Fruit fly (Drosophila melanogaster) whole organism, adult: ENCODE results near the gene CG42820.

ENCODE experiments used
- Clk ChIP-seq: fragments of 200-800 bp; sonication (Bioruptor generic); optimal IDR thresholded peaks from 2 replicates; lab custom pipeline; 2017; ENCODE audit warnings: missing biosample characterization, missing genetic modification characterization
- Crg-1 ChIP-seq: fragments of 200-800 bp; sonication (Bioruptor generic); optimal IDR thresholded peaks from 2 replicates; lab custom pipeline; 2016; ENCODE audit warnings: missing biosample characterization, missing genetic modification characterization
- Hr96 ChIP-seq: fragments of 200-800 bp; sonication (Bioruptor generic); optimal IDR thresholded peaks from 2 replicates; lab custom pipeline; 2016; ENCODE audit warnings: missing biosample characterization, missing genetic modification characterization
- tj ChIP-seq: fragments of 200-800 bp; sonication (Bioruptor generic); optimal IDR thresholded peaks from 3 replicates; lab custom pipeline; 2017; ENCODE audit warnings: missing biosample characterization, mild to moderate bottlenecking, missing genetic modification characterization, moderate library complexity

DNA sequence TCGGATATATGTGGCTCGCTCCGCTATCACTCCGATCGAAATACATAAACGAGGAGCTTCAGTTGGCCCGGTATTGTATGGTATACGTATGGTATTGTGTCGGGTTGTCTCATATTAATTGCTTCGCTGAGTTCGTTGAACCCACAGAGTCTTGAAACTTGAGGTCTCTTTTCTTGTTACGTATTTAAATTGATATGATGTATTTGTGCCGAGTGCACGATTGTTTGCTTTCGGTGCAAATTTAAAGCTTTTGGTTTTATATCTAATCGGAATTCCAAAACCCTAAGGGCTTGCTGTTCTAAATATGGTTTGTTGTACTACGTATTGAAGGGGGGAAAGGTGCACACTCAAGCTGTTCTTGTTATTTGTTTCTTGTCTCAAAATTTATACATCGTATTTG, 33.0 kb upstream of the CG42820 start:
- no peak for TF ChIP-seq Crg-1 (GFP tag; lab: Kevin White, UChicago)
- no peak for TF ChIP-seq Clk (GFP tag; lab: Kevin White, UChicago)
- TF ChIP-seq tj (GFP tag; lab: Kevin White, UChicago) = peak; percentile 77
- no peak for TF ChIP-seq Hr96
